Fruit fly (Drosophila melanogaster): ENCODE results near the gene CG15435.

Gene CG15435

DNA sequence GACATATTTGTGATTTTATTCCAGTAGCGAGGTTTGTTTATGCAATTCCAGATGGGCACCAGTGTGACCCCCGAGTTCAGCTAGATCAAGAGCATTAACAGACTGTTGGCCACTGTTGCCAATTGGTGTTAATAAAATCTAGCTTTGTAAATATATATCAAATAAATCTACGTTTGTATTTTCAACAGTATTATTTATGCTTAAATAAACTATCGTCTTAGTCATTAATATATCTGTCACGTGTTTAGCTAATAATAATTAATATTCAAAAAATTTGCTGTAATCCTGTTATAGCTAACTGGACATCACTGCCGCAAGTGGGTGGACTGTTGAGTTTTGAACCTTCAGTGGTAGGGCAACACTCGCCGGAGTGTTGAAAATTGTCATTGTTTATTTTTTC lies at the start of gene CG15435, which contains the start of gene mRpL27:
Gene CG15435, plus strand, starts transcription at position 187 of the 400 bp plus-strand sequence.
Gene mRpL27, minus strand, starts transcription at position 96 of the 400 bp plus-strand sequence.
- no peak for TF ChIP-seq D1 (tag; optimal IDR thresholded peaks at IDR 0.05)
- TF ChIP-seq CG15710 (tag; optimal IDR thresholded peaks at IDR 0.05), result peak; percentile 8
- TF ChIP-seq EcR (GFP tag; optimal IDR thresholded peaks at IDR 0.05), result peak; percentile 22
- TF ChIP-seq Pif1A (GFP tag; optimal IDR thresholded peaks at IDR 0.05), result no peak

DNA sequence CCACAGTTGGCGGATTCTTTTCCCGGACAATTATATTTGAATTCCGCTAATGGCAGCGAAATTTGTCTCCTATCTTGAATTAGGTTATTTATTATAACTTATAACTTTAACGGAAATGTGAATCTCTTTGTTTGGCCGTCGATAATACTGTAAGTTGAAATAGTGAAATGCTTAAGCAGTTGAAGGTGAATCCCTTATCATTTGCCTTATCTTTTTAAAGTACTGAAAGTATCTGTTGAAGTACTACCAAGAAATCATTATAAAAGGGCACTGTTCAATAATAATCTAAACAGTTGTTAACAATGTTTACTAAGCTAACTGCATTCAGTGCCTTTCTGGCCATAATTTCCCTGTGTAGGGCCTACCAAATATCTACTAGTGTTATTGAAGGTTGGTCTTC lies 48.7 kb upstream of the CG15435 start, which contains the start of gene CG43055:
Gene CG43055, plus strand, starts transcription at position 301 of the 400 bp plus-strand sequence.
- TF ChIP-seq Pif1B (GFP tag; optimal IDR thresholded peaks at IDR 0.05) (no peak), CG4496 (GFP tag; IDR thresholded peaks at IDR 0.05) (no peak), Pif1A (GFP tag; optimal IDR thresholded peaks at IDR 0.05) (no peak), CG17806 (tag; optimal IDR thresholded peaks at IDR 0.05) (no peak), fd96Ca (GFP tag; IDR thresholded peaks at IDR 0.05) (no peak), CG34367 (tag; optimal IDR thresholded peaks at IDR 0.05) (no peak), D1 (tag; optimal IDR thresholded peaks at IDR 0.05) (no peak), rn (GFP tag; IDR thresholded peaks at IDR 0.05) (no peak), Ets98B (GFP tag; IDR thresholded peaks at IDR 0.05) (no peak), CG8159 (tag; optimal IDR thresholded peaks at IDR 0.05) (no peak), CG15710 (tag; optimal IDR thresholded peaks at IDR 0.05) (no peak), CG32121 (GFP tag; IDR thresholded peaks at IDR 0.05) (no peak), CG12605 (GFP tag; IDR thresholded peaks at IDR 0.05) (no peak), gl (tag; optimal IDR thresholded peaks at IDR 0.05) (no peak), CG9948 (tag; optimal IDR thresholded peaks at IDR 0.05) (no peak)

DNA sequence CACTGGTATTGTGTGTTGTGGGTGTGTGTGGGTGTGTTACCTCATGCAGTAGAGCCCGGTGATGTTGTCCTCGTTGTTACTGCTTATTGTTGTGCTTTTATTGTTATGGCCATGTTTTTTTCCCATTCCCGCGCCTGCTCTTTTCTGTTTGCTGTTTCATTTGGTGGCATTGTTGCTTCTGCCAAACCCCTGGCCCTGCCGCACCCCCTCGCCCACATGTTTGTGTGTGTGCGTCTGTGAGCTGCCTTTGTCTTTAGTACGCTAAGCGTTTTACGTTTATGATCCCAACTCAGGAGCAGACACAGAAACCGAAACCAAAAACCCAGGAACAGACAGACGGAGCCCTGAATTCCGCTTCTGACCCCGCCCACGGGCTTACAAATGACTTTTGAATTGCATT lies 45.5 kb upstream of the CG15435 start:
- TF ChIP-seq Snoo (tag; optimal IDR thresholded peaks at IDR 0.05) (no peak), Pif1B (GFP tag; optimal IDR thresholded peaks at IDR 0.05) (no peak), Pif1A (GFP tag; optimal IDR thresholded peaks at IDR 0.05) (no peak), CG14655 (GFP tag; optimal IDR thresholded peaks at IDR 0.05) (no peak), CG15710 (tag; optimal IDR thresholded peaks at IDR 0.05) (no peak), CG12605 (GFP tag; IDR thresholded peaks at IDR 0.05) (no peak), CG13204 (GFP tag; optimal IDR thresholded peaks at IDR 0.05) (no peak), fd96Ca (GFP tag; IDR thresholded peaks at IDR 0.05) (no peak), gl (tag; optimal IDR thresholded peaks at IDR 0.05) (no peak), CG9948 (tag; optimal IDR thresholded peaks at IDR 0.05) (no peak), EcR (GFP tag; optimal IDR thresholded peaks at IDR 0.05) (no peak), CG34367 (tag; optimal IDR thresholded peaks at IDR 0.05) (no peak), rn (GFP tag; IDR thresholded peaks at IDR 0.05) (no peak)

DNA sequence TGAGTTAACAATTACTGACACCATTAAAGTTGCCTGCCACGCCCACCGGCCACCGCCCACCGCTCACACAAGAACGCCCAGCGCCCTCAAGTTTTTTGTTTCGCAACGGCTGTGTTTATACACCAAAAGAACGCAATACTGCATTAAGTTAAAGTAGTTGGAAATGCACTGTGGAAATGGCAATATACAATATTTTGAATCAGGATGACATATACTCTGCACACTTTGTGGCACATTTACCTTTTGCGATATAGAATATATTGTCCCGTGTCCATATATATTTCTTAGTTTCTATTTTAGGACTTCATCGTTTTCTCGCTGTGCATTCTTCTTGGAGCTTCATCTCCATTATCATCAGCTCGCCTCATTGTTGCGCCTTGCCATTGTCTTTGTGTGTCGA lies 43.4 kb upstream of the CG15435 start:
- TF ChIP-seq D1 (tag; optimal IDR thresholded peaks at IDR 0.05), result no peak
- no peak for TF ChIP-seq CG8301 (tag; optimal IDR thresholded peaks at IDR 0.05)
- TF ChIP-seq CG4496 (GFP tag; IDR thresholded peaks at IDR 0.05), result peak; percentile 43; the same call in 1 of the 3 replicates
- TF ChIP-seq gl (tag; optimal IDR thresholded peaks at IDR 0.05), result no peak
- TF ChIP-seq CG15710 (tag; optimal IDR thresholded peaks at IDR 0.05), result peak; percentile 58
- no peak for TF ChIP-seq EcR (GFP tag; optimal IDR thresholded peaks at IDR 0.05)
- peak; percentile 50 for TF ChIP-seq Pif1A (GFP tag; optimal IDR thresholded peaks at IDR 0.05)
- peak; percentile 35 for TF ChIP-seq CG32121 (GFP tag; IDR thresholded peaks at IDR 0.05)
- no peak for TF ChIP-seq Snoo (tag; optimal IDR thresholded peaks at IDR 0.05)
- TF ChIP-seq Ets98B (GFP tag; IDR thresholded peaks at IDR 0.05), result no peak
- TF ChIP-seq Pif1B (GFP tag; optimal IDR thresholded peaks at IDR 0.05), result no peak
- TF ChIP-seq CG10348 (GFP tag; IDR thresholded peaks at IDR 0.05), result no peak
- no peak for TF ChIP-seq CG13204 (GFP tag; optimal IDR thresholded peaks at IDR 0.05)
- peak; percentile 23 for TF ChIP-seq CG34367 (tag; optimal IDR thresholded peaks at IDR 0.05)
- no peak for TF ChIP-seq CG9948 (tag; optimal IDR thresholded peaks at IDR 0.05)
- TF ChIP-seq fd96Ca (GFP tag; IDR thresholded peaks at IDR 0.05), result 0 out of 3 replicates have a peak, but pooled peaks have one; percentile 35
- TF ChIP-seq CG8159 (tag; optimal IDR thresholded peaks at IDR 0.05), result peak; percentile 65
- TF ChIP-seq rn (GFP tag; IDR thresholded peaks at IDR 0.05), result no peak
- TF ChIP-seq CG17806 (tag; optimal IDR thresholded peaks at IDR 0.05), result no peak
- TF ChIP-seq CG14655 (GFP tag; optimal IDR thresholded peaks at IDR 0.05), result peak; percentile 54
- no peak for TF ChIP-seq CG12605 (GFP tag; IDR thresholded peaks at IDR 0.05)

DNA sequence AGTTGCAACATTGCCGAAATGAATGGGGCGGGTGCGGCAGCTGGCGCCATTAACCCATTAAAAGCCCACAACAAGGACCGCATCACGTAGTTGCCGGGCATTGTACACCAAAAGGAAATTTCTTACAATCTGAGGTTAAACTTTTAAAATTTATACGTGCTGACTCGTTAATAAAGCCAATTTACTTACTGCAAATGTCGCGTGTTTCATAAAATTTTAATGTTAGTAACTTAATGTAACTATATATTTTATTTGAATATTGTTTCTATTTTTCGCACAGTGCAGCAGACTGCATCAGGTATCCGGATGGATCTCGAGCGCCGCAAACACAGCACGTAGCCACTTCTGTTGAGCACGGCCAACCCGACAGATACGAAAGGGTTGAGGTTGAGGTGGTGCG lies 42.6 kb upstream of the CG15435 start:
- TF ChIP-seq CG9948 (tag; optimal IDR thresholded peaks at IDR 0.05) (peak; percentile 52), fd96Ca (GFP tag; IDR thresholded peaks at IDR 0.05) (0 out of 3 replicates have a peak, but pooled peaks have one; percentile 32), gl (tag; optimal IDR thresholded peaks at IDR 0.05) (no peak), Ets98B (GFP tag; IDR thresholded peaks at IDR 0.05) (peak; percentile 27; the same call in 1 of the 2 replicates), CG34367 (tag; optimal IDR thresholded peaks at IDR 0.05) (peak; percentile 51), Snoo (tag; optimal IDR thresholded peaks at IDR 0.05) (no peak), CG14655 (GFP tag; optimal IDR thresholded peaks at IDR 0.05) (peak; percentile 48), CG8159 (tag; optimal IDR thresholded peaks at IDR 0.05) (peak; percentile 74), CG32121 (GFP tag; IDR thresholded peaks at IDR 0.05) (peak; percentile 56; the same call in 1 of the 2 replicates), rn (GFP tag; IDR thresholded peaks at IDR 0.05) (no peak), CG13204 (GFP tag; optimal IDR thresholded peaks at IDR 0.05) (no peak), CG15710 (tag; optimal IDR thresholded peaks at IDR 0.05) (peak; percentile 58), Pif1A (GFP tag; optimal IDR thresholded peaks at IDR 0.05) (peak; percentile 0), CG4496 (GFP tag; IDR thresholded peaks at IDR 0.05) (peak; percentile 64; the same call in 1 of the 3 replicates), CG10348 (GFP tag; IDR thresholded peaks at IDR 0.05) (no peak), CG17806 (tag; optimal IDR thresholded peaks at IDR 0.05) (peak; percentile 59), CG8301 (tag; optimal IDR thresholded peaks at IDR 0.05) (peak; percentile 35), Pif1B (GFP tag; optimal IDR thresholded peaks at IDR 0.05) (peak; percentile 5)

DNA sequence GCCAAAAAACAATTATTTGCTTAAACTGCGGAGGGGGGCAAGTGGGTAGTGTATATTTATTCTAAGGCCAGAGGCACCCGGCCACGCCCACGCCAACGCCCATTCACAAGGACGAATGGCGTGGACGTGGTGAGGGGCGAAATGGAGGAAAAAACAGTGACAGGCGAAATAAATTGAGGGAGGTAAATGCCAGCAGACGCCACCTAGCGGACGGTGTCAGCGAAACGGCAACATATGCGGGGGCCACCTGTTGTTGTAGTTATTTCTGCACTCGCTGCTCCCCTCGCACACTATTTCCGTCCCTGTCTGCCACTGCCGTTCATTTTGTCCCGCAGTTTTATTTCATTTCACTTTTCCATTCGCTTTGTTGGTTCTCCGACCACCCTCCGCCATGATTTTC lies 41.5 kb upstream of the CG15435 start:
- TF ChIP-seq CG8301 (tag; optimal IDR thresholded peaks at IDR 0.05) (no peak), CG12605 (GFP tag; IDR thresholded peaks at IDR 0.05) (peak; percentile 49), fd96Ca (GFP tag; IDR thresholded peaks at IDR 0.05) (peak; percentile 25; the same call in 1 of the 3 replicates), CG4496 (GFP tag; IDR thresholded peaks at IDR 0.05) (peak; percentile 39; the same call in 1 of the 3 replicates)
